Fruit fly (Drosophila melanogaster) whole organism, pupa: ENCODE data around the gene ppk14.

Source experiments
- CG10348 ChIP-seq: fragments of 200-800 bp; sonication (Bioruptor generic); IDR thresholded peaks from 2 replicates; pipeline ENCODE4 v1.3.6; 2022; ENCODE audit warnings: missing biosample characterization, missing genetic modification characterization
- CG12605 ChIP-seq: fragments of 200-800 bp; sonication (Bioruptor generic); IDR thresholded peaks from 2 replicates; pipeline ENCODE4 v1.3.6; 2022; ENCODE audit warnings: missing biosample characterization, missing genetic modification characterization
- CG13204 ChIP-seq: fragments of 200-800 bp; sonication (Bioruptor generic); optimal IDR thresholded peaks from 2 replicates; lab custom pipeline; 2018; ENCODE audit warnings: missing biosample characterization, mild to moderate bottlenecking, missing genetic modification characterization, moderate library complexity
- CG15710 ChIP-seq: fragments of 200-800 bp; sonication (Bioruptor generic); optimal IDR thresholded peaks from 2 replicates; lab custom pipeline; 2018; ENCODE audit warnings: missing biosample characterization, mild to moderate bottlenecking, missing genetic modification characterization, moderate library complexity
- CG17806 ChIP-seq: fragments of 200-800 bp; sonication (Bioruptor generic); optimal IDR thresholded peaks from 2 replicates; lab custom pipeline; 2018; ENCODE audit warnings: missing biosample characterization, mild to moderate bottlenecking, missing genetic modification characterization, moderate library complexity
- CG34367 ChIP-seq: fragments of 200-800 bp; sonication (Bioruptor generic); optimal IDR thresholded peaks from 2 replicates; lab custom pipeline; 2018; ENCODE audit warnings: missing biosample characterization, mild to moderate bottlenecking, missing genetic modification characterization
- CG4496 ChIP-seq: fragments of 200-800 bp; sonication (Bioruptor generic); IDR thresholded peaks from 3 replicates; pipeline ENCODE4 v1.3.6; 2022; ENCODE audit warnings: missing biosample characterization, missing genetic modification characterization
- CG8159 ChIP-seq: fragments of 200-800 bp; sonication (Bioruptor generic); optimal IDR thresholded peaks from 3 replicates; lab custom pipeline; 2018; ENCODE audit warnings: missing biosample characterization, mild to moderate bottlenecking, missing genetic modification characterization, moderate library complexity
- CG9948 ChIP-seq: fragments of 200-800 bp; sonication (Bioruptor generic); optimal IDR thresholded peaks from 2 replicates; lab custom pipeline; 2018; ENCODE audit warnings: missing biosample characterization, mild to moderate bottlenecking, missing genetic modification characterization, moderate library complexity
- D1 ChIP-seq: fragments of 200-800 bp; sonication (Bioruptor generic); optimal IDR thresholded peaks from 2 replicates; lab custom pipeline; 2018; ENCODE audit warnings: missing biosample characterization, mild to moderate bottlenecking, missing genetic modification characterization, moderate library complexity
- EcR ChIP-seq: fragments of 200-800 bp; sonication (Bioruptor generic); optimal IDR thresholded peaks from 3 replicates; lab custom pipeline; 2019; ENCODE audit warnings: missing biosample characterization, missing genetic modification characterization, mild to moderate bottlenecking, moderate library complexity, missing genetic modification reagents
- Ets98B ChIP-seq: fragments of 200-800 bp; sonication (Bioruptor generic); IDR thresholded peaks from 2 replicates; pipeline ENCODE4 v1.3.6; 2022; ENCODE audit warnings: missing biosample characterization, missing genetic modification characterization
- Pif1B ChIP-seq: fragments of 200-800 bp; sonication (Bioruptor generic); optimal IDR thresholded peaks from 3 replicates; lab custom pipeline; 2016; ENCODE audit warnings: missing biosample characterization, missing genetic modification characterization
- rn ChIP-seq: fragments of 200-800 bp; sonication (Bioruptor generic); IDR thresholded peaks from 2 replicates; pipeline ENCODE4 v1.3.6; 2022; ENCODE audit warnings: missing biosample characterization, missing genetic modification characterization

DNA sequence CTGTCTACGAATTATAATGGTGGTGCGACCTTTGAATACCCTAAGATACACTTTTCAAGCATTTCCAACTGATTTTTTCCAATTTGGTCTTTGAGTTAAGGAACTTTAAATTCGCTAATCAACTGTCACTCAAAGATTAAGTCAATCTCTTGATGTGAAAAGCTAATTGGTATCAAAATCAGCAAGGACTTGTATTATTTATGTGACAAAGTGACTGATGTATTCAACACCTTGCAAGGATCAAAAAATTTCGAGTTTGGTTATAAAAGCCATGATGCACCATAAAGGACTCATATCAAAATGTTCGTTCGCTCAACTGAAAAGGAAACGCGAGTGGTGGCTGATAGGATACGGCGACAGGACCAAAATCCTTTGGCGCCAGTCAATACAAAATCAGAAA is at the start of gene ppk14:
- TF ChIP-seq CG34367 (tag; lab: Kevin White, UChicago) (no peak), CG9948 (tag; lab: Kevin White, UChicago) (no peak), Ets98B (GFP tag; lab: Robert Waterston, UW) (no peak), CG4496 (no peak), rn (GFP tag; lab: Robert Waterston, UW) (no peak), CG15710 (tag; lab: Kevin White, UChicago) (no peak), CG8159 (no peak), CG13204 (GFP tag; lab: Kevin White, UChicago) (no peak), CG17806 (tag; lab: Kevin White, UChicago) (no peak), Pif1B (GFP tag; lab: Kevin White, UChicago) (no peak), D1 (tag; lab: Kevin White, UChicago) (no peak), CG12605 (GFP tag; lab: Robert Waterston, UW) (no peak), CG10348 (GFP tag; lab: Robert Waterston, UW) (no peak), EcR (GFP tag; lab: Kevin White, UChicago) (no peak)
